Fruit fly (Drosophila melanogaster) Kc167 (cell line): Measurements from ENCODE around the gene CG17637.
"Not testable (repeated sequence)": the region's sequence is repeated elsewhere in the genome, so short reads cannot be mapped to it uniquely, and the experiment has no call there.

ENCODE experiments used
- Myc ChIP-seq: fragments of >200 bp; optimal IDR thresholded peaks from 2 replicates; lab custom pipeline; 2017; ENCODE audit warnings: missing external identifiers
- Sin3A ChIP-seq: fragments of >200 bp; optimal IDR thresholded peaks from 2 replicates; lab custom pipeline; 2018; ENCODE audit warnings: missing external identifiers
- h ChIP-seq: fragments of >200 bp; optimal IDR thresholded peaks from 3 replicates; lab custom pipeline; 2018; ENCODE audit warnings: missing external identifiers
- insv ChIP-seq: fragments of >200 bp; optimal IDR thresholded peaks from 3 replicates; lab custom pipeline; 2018; ENCODE audit warnings: missing external identifiers
- psq ChIP-seq: fragments of >200 bp; optimal IDR thresholded peaks from 2 replicates; lab custom pipeline; 2017; ENCODE audit warnings: missing external identifiers
- ttk ChIP-seq: sonication (Bioruptor generic); optimal IDR thresholded peaks from 2 replicates; lab custom pipeline; 2017; ENCODE audit warnings: missing external identifiers

CG17637 gene

dm6 chr3L:20474197-20474788 is 29.7 kb upstream of the CG17637 start, which contains the start of gene isoQC:
Gene isoQC (plus strand): TSS chr3L:20474466.
- TF ChIP-seq h (lab: Kevin White, UChicago), result no peak
- TF ChIP-seq ttk (lab: Kevin White, UChicago), result no peak
- no peak for TF ChIP-seq psq (lab: Kevin White, UChicago)
- no peak for TF ChIP-seq insv (lab: Kevin White, UChicago)
- TF ChIP-seq Myc (lab: Kevin White, UChicago), result no peak
- TF ChIP-seq Sin3A (lab: Kevin White, UChicago), result no peak

- TF ChIP-seq Myc (lab: Kevin White, UChicago), result no peak
- no peak for TF ChIP-seq psq (lab: Kevin White, UChicago)
- TF ChIP-seq h (lab: Kevin White, UChicago), result no peak
- no peak for TF ChIP-seq ttk (lab: Kevin White, UChicago)
- no peak for TF ChIP-seq Sin3A (lab: Kevin White, UChicago)
- no peak for TF ChIP-seq insv (lab: Kevin White, UChicago)
Measured at dm6 chr3L:20474789-20475208, 29.2 kb upstream of the CG17637 start.

DNA sequence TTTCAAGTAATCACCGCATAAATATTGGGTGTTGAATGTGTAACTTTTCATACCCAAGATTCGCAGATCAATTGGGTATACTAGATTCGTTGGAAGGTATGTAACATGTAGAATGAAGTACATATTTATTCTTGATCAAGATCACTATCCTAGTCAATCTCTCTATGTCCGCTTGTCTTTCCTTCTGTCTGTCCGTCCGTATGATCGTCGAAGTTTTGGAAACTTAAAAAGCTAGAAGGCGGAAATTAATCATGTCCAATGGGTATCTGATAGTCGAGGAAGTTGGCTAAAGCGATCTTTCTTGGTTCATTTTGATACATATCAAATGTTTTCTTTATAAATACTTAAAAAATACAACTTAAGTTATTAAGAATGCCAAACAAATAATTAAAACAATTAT is 16.3 kb upstream of the CG17637 start:
- TF ChIP-seq insv (lab: Kevin White, UChicago) (no peak), h (lab: Kevin White, UChicago) (no peak), Myc (lab: Kevin White, UChicago) (no peak)

dm6 chr3L:20491525-20492132 is 12.4 kb upstream of the CG17637 start, which contains the start of gene ND-39:
Gene ND-39 (plus strand): TSS chr3L:20492082.
- TF ChIP-seq insv (lab: Kevin White, UChicago) (no peak), Sin3A (lab: Kevin White, UChicago) (no peak), psq (lab: Kevin White, UChicago) (no peak), Myc (lab: Kevin White, UChicago) (no peak), ttk (lab: Kevin White, UChicago) (no peak), h (lab: Kevin White, UChicago) (no peak)

- no peak for TF ChIP-seq insv (lab: Kevin White, UChicago)
- TF ChIP-seq h (lab: Kevin White, UChicago), result no peak
- no peak for TF ChIP-seq Myc (lab: Kevin White, UChicago)
- no peak for TF ChIP-seq ttk (lab: Kevin White, UChicago)
- no peak for TF ChIP-seq psq (lab: Kevin White, UChicago)
- no peak for TF ChIP-seq Sin3A (lab: Kevin White, UChicago)
Measured at dm6 chr3L:20493417-20494261, 10.3 kb upstream of the CG17637 start.

DNA sequence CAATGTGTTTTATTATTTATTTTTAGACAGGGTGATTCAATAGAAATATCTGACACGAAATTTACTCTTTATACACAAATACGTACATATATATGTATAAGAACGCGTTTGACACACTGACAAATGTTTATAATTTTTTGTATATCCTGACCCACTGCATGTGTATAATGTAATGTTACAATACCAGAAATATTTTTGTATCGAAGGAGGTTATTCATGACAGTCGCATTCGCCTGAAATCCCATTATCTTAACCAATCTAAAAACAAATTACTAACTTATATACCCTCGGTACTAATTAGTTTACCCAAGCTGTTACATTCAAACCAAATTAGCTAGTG is 9.8 kb upstream of the CG17637 start:
- TF ChIP-seq Myc (lab: Kevin White, UChicago), result no peak
- no peak for TF ChIP-seq psq (lab: Kevin White, UChicago)
- TF ChIP-seq h (lab: Kevin White, UChicago), result no peak
- no peak for TF ChIP-seq insv (lab: Kevin White, UChicago)
- no peak for TF ChIP-seq ttk (lab: Kevin White, UChicago)
- TF ChIP-seq Sin3A (lab: Kevin White, UChicago), result no peak

DNA sequence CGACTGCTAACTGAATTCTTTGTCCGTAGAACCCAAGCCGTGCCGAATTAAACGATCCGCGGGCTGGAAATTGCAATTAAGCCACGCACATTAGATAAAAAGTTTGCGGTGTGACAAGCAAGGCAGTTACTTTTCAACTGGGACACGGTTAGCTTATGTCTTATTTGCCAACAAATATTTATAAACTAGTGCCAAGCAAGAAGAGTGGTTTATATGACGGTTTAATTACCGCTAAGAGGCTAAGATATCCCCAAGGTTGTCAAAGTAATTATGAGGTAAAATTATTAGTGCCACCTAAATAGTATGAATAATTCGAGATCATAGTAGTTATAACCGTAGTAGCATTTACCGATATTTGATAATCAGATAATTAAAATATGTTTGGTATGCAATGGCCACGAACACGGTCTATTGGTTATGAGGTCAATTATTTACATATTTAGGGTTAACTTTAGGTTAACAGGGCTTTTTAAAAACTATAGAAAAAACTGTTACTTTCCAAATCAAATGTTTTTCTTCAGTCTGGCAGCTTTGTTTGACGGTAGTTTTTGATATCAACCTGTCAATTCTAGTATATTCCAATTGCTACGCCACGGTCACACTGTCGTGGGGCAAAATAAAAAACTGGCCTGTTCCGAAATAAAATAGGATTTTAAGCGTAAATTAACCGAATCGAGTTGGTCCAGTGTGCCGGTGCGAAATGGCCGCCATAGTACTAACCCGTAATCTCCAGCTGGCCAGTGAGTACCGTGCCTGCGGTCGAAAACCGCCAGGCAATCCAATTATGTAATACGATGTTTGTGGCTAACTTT is 9.0 kb upstream of the CG17637 start, which contains the start of gene ZnT77C:
ZnT77C (minus strand) TSS at position 142 of the 812 bp plus-strand sequence.
- TF ChIP-seq h (lab: Kevin White, UChicago) (no peak), insv (lab: Kevin White, UChicago) (no peak)

dm6 chr3L:20497124-20497996 is 6.6 kb upstream of the CG17637 start, which contains the start of gene CG32425:
Gene CG32425 (plus strand): TSS chr3L:20497323.
- no peak for TF ChIP-seq h (lab: Kevin White, UChicago)
- TF ChIP-seq ttk (lab: Kevin White, UChicago), result no peak
- no peak for TF ChIP-seq Sin3A (lab: Kevin White, UChicago)
- TF ChIP-seq insv (lab: Kevin White, UChicago), result no peak
- no peak for TF ChIP-seq Myc (lab: Kevin White, UChicago)
- TF ChIP-seq psq (lab: Kevin White, UChicago), result no peak

DNA sequence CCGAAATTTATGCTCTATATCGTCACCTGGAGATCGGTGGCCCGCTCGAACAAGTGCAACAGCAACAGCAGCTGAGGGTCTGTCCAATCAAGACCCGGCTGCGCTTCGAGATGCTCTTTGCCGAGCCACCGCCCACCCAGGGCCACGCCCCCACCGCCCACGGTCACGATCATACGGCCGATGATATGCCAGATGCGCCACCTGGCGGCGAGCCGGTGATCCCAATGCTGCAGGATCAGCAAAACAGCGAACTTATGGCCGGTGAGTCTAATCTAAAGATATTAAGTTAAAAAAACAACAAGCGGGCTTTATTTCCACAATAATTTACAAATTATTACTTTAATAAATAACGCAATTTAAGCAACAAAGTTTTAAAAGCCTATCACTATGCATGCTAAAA is 5.8 kb upstream of the CG17637 start:
- no peak for TF ChIP-seq Sin3A (lab: Kevin White, UChicago)
- no peak for TF ChIP-seq psq (lab: Kevin White, UChicago)
- TF ChIP-seq Myc (lab: Kevin White, UChicago), result no peak
- no peak for TF ChIP-seq insv (lab: Kevin White, UChicago)
- no peak for TF ChIP-seq h (lab: Kevin White, UChicago)
- no peak for TF ChIP-seq ttk (lab: Kevin White, UChicago)

DNA sequence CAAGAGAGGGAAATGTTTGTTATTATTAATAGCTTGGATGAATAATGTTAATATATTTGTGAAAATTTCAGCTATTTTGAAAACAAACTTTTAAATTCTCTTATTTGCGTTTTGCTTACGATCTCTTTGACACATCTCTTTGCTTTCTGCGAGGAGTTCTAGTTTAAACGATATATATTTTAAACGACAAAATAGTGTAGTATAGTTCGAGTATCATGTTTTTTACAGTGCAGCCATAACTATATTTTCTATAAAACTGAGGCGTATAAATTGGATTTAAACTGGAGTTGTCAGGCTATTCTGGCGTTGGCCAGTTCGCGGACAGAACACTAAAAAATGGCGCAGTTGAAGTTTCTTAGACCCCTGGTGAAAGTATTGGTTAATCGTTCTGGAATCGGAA is 4.5 kb upstream of the CG17637 start, which contains the start of gene CG18281:
CG18281 (plus strand) TSS at position 301 of the 400 bp plus-strand sequence.
- TF ChIP-seq ttk, Myc, h (lab: Kevin White, UChicago): not testable (repeated sequence)
